Worm (Caenorhabditis elegans): Measurements from ENCODE around the gene W08A12.2.

W08A12.2 gene

DNA sequence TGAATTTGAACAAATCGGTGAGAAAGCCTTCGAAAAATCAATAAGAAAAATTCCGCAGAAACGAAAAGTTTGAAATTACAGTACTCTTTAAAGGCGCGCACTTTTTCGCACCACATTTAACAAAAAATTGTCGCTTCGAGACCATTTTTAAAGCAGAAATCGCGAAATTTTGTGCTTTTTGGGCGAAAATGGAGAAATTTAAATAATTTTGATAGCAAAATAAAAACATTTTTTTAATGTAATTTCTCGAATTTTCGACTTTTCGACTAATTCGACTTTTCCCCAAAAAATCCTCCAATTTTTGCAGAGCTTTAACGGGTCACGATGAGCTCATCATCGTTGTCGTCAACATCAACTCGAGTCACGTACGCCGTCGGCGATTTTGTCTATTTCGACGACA lies 19.0 kb upstream of the W08A12.2 start, which contains the start of gene lin-40:
lin-40 (plus strand) TSS at position 301 of the 400 bp plus-strand sequence.
- TF ChIP-seq ets-5 (GFP tag; IDR thresholded peaks at IDR 0.05) (no peak), lin-15B (tag; optimal IDR thresholded peaks at IDR 0.05) (no peak), vab-15 (tag; optimal IDR thresholded peaks at IDR 0.05) (no peak), efl-1 (optimal IDR thresholded peaks at IDR 0.05) (no peak), efl-1 (GFP tag; optimal IDR thresholded peaks at IDR 0.05 in 1 of 2) (peak in 1 of 2 experiments; percentile 87)

DNA sequence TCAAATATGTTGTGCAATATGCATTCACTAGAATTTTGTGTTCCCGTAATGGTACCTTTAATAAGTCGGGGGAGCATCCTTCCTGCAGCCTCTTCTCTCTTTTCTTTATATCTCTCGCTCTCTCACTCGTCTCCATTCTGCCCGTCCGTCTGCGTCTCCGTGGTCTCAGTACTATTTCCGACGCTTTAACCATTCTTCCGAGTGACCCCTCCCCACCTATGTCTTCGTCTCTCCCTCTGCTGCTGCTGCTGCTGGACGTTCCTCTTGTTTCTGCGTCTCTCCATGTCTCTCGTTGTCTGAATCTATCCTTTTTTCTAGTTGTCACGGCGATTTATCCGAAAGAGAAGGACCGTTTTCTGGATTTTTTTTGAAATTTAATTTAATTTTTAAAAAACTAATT lies 18.2 kb upstream of the W08A12.2 start:
- TF ChIP-seq fos-1 (tag; optimal IDR thresholded peaks at IDR 0.05) (peak; percentile 64), hlh-4 (tag; optimal IDR thresholded peaks at IDR 0.05) (no peak), sptf-1 (tag; optimal IDR thresholded peaks at IDR 0.05) (no peak), nhr-12 (tag; optimal IDR thresholded peaks at IDR 0.05) (no peak), ama-1 (optimal IDR thresholded peaks at IDR 0.05) (no peak), C16A3.4 (tag; optimal IDR thresholded peaks at IDR 0.05) (no peak), efl-1 (optimal IDR thresholded peaks at IDR 0.05) (peak; percentile 78 to 90), efl-1 (GFP tag; optimal IDR thresholded peaks at IDR 0.05 in 1 of 2) (peak; percentile 41 to 95), tbx-2 (tag; optimal IDR thresholded peaks at IDR 0.05) (peak; percentile 80), lin-14 (GFP tag; optimal IDR thresholded peaks at IDR 0.05) (peak; percentile 92), C04F5.9 (tag; optimal IDR thresholded peaks at IDR 0.05) (no peak), snu-23 (GFP tag; optimal IDR thresholded peaks at IDR 0.05) (peak; percentile 86), mef-2 (tag; optimal IDR thresholded peaks at IDR 0.05) (no peak), ceh-8 (GFP tag; optimal IDR thresholded peaks at IDR 0.05) (no peak), hlh-17 (GFP tag; optimal IDR thresholded peaks at IDR 0.05; ENCODE audit: borderline replicate concordance) (no peak), unc-62 (GFP tag; optimal IDR thresholded peaks at IDR 0.05) (no peak), xbp-1 (tag; optimal IDR thresholded peaks at IDR 0.05) (peak; percentile 66), blmp-1 (tag; optimal IDR thresholded peaks at IDR 0.05) (no peak), nhr-84 (tag; optimal IDR thresholded peaks at IDR 0.05) (no peak), nhr-19 (GFP tag; conservative IDR thresholded peaks at IDR 0.05) (peak; percentile 60), sox-4 (tag; optimal IDR thresholded peaks at IDR 0.05) (no peak), Y116A8C.19 (tag; optimal IDR thresholded peaks at IDR 0.05; ENCODE audit: borderline replicate concordance) (no peak), mdl-1 (tag; optimal IDR thresholded peaks at IDR 0.05) (peak in 1 of 2 experiments; percentile 62), ceh-90 (tag; optimal IDR thresholded peaks at IDR 0.05) (no peak), fkh-4 (tag; optimal IDR thresholded peaks at IDR 0.05; ENCODE audit: borderline replicate concordance) (no peak), pax-3 (tag; optimal IDR thresholded peaks at IDR 0.05) (no peak), snpc-4 (tag; optimal IDR thresholded peaks at IDR 0.05) (peak; percentile 11), pag-3 (tag; optimal IDR thresholded peaks at IDR 0.05; ENCODE audit: borderline replicate concordance, insufficient read depth) (no peak), nhr-77 (tag; optimal IDR thresholded peaks at IDR 0.05) (peak; percentile 9), nhr-71 (tag; optimal IDR thresholded peaks at IDR 0.05) (peak; percentile 89), alr-1 (tag; optimal IDR thresholded peaks at IDR 0.05; ENCODE audit: borderline replicate concordance) (no peak), rnt-1 (tag; optimal IDR thresholded peaks at IDR 0.05) (peak; percentile 79), nhr-237 (tag; optimal IDR thresholded peaks at IDR 0.05) (no peak), ets-5 (GFP tag; IDR thresholded peaks at IDR 0.05) (no peak), elt-2 (tag; optimal IDR thresholded peaks at IDR 0.05) (peak; percentile 21), egl-27 (tag; optimal IDR thresholded peaks at IDR 0.05) (no peak), pqm-1 (tag; optimal IDR thresholded peaks at IDR 0.05) (no peak), ceh-82 (tag; optimal IDR thresholded peaks at IDR 0.05) (peak in 2 of 3 experiments; percentile 49 to 66), grh-1 (GFP tag; IDR thresholded peaks at IDR 0.05) (peak; percentile 8; the same call in 1 of the 2 replicates), ztf-11 (tag; optimal IDR thresholded peaks at IDR 0.05) (peak in 1 of 2 experiments; percentile 63), irx-1 (tag; optimal IDR thresholded peaks at IDR 0.05) (peak; percentile 48), aly-2 (tag; optimal IDR thresholded peaks at IDR 0.05) (no peak), nhr-90 (tag; optimal IDR thresholded peaks at IDR 0.05; ENCODE audit: poor library complexity) (peak; percentile 53), lin-15B (tag; optimal IDR thresholded peaks at IDR 0.05) (no peak), unc-86 (tag; optimal IDR thresholded peaks at IDR 0.05) (peak; percentile 82), unc-130 (tag; optimal IDR thresholded peaks at IDR 0.05) (no peak), nhr-20 (tag; optimal IDR thresholded peaks at IDR 0.05) (peak; percentile 84), ztf-4 (tag; optimal IDR thresholded peaks at IDR 0.05) (no peak), dpl-1 (GFP tag; optimal IDR thresholded peaks at IDR 0.05) (peak; percentile 15 to 40 (median 38))

Measured in whole organism, L1 larva.